ENCODE assay signal across 2 worm cellular contexts in genomic region chrX:2975421-2975820, ce11.
TF ChIP-seq lines count a peak whose summit lies in the region.

No protein-coding gene starts in this region.

TF ChIP-seq in whole organism, L1 larva, 84 proteins besides CTCF, POLR2A, EP300 and RAD21 (continued from another document):
- TF ChIP-seq irx-1 (tag; optimal IDR thresholded peaks at IDR 0.05; lab: Kevin White, UChicago) (no peak), lin-14 (GFP tag; optimal IDR thresholded peaks at IDR 0.05; lab: Kevin White, UChicago) (peak; percentile 58), nhr-71 (tag; optimal IDR thresholded peaks at IDR 0.05; lab: Kevin White, UChicago) (peak; percentile 56)

TF ChIP-seq in whole organism, L2 larva, 48 proteins besides CTCF, POLR2A, EP300 and RAD21 (continued from another document):
- TF ChIP-seq lin-11 (tag; optimal IDR thresholded peaks at IDR 0.05; lab: Kevin White, UChicago) (no peak), nhr-10 (tag; optimal IDR thresholded peaks at IDR 0.05; lab: Kevin White, UChicago) (no peak), snpc-4 (tag; optimal IDR thresholded peaks at IDR 0.05; lab: Kevin White, UChicago) (no peak), nhr-23 (tag; optimal IDR thresholded peaks at IDR 0.05; lab: Kevin White, UChicago) (no peak), nhr-6 (tag; optimal IDR thresholded peaks at IDR 0.05; lab: Kevin White, UChicago) (no peak), dmd-4 (tag; optimal IDR thresholded peaks at IDR 0.05; lab: Kevin White, UChicago) (no peak), alr-1 (tag; optimal IDR thresholded peaks at IDR 0.05; lab: Kevin White, UChicago) (no peak), skn-1 (tag; optimal IDR thresholded peaks at IDR 0.05; lab: Kevin White, UChicago) (no peak), nhr-25 (tag; optimal IDR thresholded peaks at IDR 0.05; lab: Kevin White, UChicago) (no peak), nhr-77 (tag; optimal IDR thresholded peaks at IDR 0.05; lab: Kevin White, UChicago) (no peak), ztf-11 (tag; optimal IDR thresholded peaks at IDR 0.05; lab: Kevin White, UChicago) (no peak), mab-5 (tag; optimal IDR thresholded peaks at IDR 0.05; lab: Kevin White, UChicago) (peak; percentile 77), peb-1 (tag; optimal IDR thresholded peaks at IDR 0.05; lab: Kevin White, UChicago) (no peak), lsy-2 (tag; optimal IDR thresholded peaks at IDR 0.05; lab: Kevin White, UChicago) (peak in 1 of 2 experiments; percentile 12), elt-3 (tag; optimal IDR thresholded peaks at IDR 0.05; lab: Kevin White, UChicago) (no peak), elt-1 (tag; optimal IDR thresholded peaks at IDR 0.05; lab: Kevin White, UChicago) (no peak)
